Fruit fly (Drosophila melanogaster) whole organism, embryonic: ENCODE results near the gene sol.

ENCODE experiments used
- Ada2b ChIP-seq: fragments of 200-800 bp; sonication (Bioruptor generic); IDR thresholded peaks from 2 replicates; pipeline ENCODE4 v1.3.6; 2022; ENCODE audit warnings: missing biosample characterization, missing genetic modification characterization
- Bdp1 ChIP-seq: fragments of 200-800 bp; sonication (Bioruptor generic); optimal IDR thresholded peaks from 3 replicates; lab custom pipeline; 2016; ENCODE audit warnings: missing biosample characterization, missing genetic modification characterization
- CG10267 ChIP-seq: fragments of 200-800 bp; sonication (Bioruptor generic); optimal IDR thresholded peaks from 2 replicates; lab custom pipeline; 2018; ENCODE audit warnings: missing biosample characterization, mild to moderate bottlenecking, missing genetic modification characterization, moderate library complexity
- CG10366 ChIP-seq: fragments of 200-800 bp; sonication (Bioruptor generic); IDR thresholded peaks from 2 replicates; pipeline ENCODE4 v1.3.6; 2022; ENCODE audit warnings: missing biosample characterization, missing genetic modification characterization
- CG10654 ChIP-seq: fragments of 200-800 bp; sonication (Bioruptor generic); optimal IDR thresholded peaks from 2 replicates; lab custom pipeline; 2016; ENCODE audit warnings: missing biosample characterization, missing genetic modification characterization
- CG13287 ChIP-seq: fragments of 200-800 bp; sonication (Bioruptor generic); IDR thresholded peaks from 2 replicates; pipeline ENCODE4 v1.3.6; 2022; ENCODE audit warnings: missing biosample characterization, missing genetic modification characterization; ENCODE audit not compliant: partially characterized antibody
- CG13424 ChIP-seq: fragments of 200-800 bp; sonication (Bioruptor generic); optimal IDR thresholded peaks from 2 replicates; lab custom pipeline; 2019; ENCODE audit warnings: missing biosample characterization, mild to moderate bottlenecking, missing genetic modification characterization, moderate library complexity
- CG13894 ChIP-seq: fragments of 200-800 bp; sonication (Bioruptor generic); optimal IDR thresholded peaks from 3 replicates; lab custom pipeline; 2018; ENCODE audit warnings: missing biosample characterization, mild to moderate bottlenecking, missing genetic modification characterization, moderate library complexity
- CG1602 ChIP-seq: fragments of 200-800 bp; sonication (Bioruptor generic); optimal IDR thresholded peaks from 3 replicates; lab custom pipeline; 2016; ENCODE audit warnings: missing biosample characterization, missing genetic modification characterization
- CG17359 ChIP-seq: fragments of 200-800 bp; sonication (Bioruptor generic); optimal IDR thresholded peaks from 3 replicates; lab custom pipeline; 2018; ENCODE audit warnings: missing biosample characterization, mild to moderate bottlenecking, missing genetic modification characterization, moderate library complexity
- CG17568 ChIP-seq: fragments of 200-800 bp; sonication (Bioruptor generic); optimal IDR thresholded peaks from 2 replicates; lab custom pipeline; 2018; ENCODE audit warnings: missing biosample characterization, mild to moderate bottlenecking, missing genetic modification characterization, moderate library complexity
- CG30020 ChIP-seq: fragments of 200-800 bp; optimal IDR thresholded peaks from 2 replicates; lab custom pipeline; 2019; ENCODE audit warnings: missing biosample characterization, mild to moderate bottlenecking, missing genetic modification characterization, moderate library complexity
- CG31388 ChIP-seq: fragments of 200-800 bp; sonication (Bioruptor generic); optimal IDR thresholded peaks from 2 replicates; lab custom pipeline; 2016; ENCODE audit warnings: missing biosample characterization, missing genetic modification characterization
- CG43689 ChIP-seq: fragments of 200-800 bp; sonication (Bioruptor generic); IDR thresholded peaks from 2 replicates; pipeline ENCODE4 v1.3.6; 2022; ENCODE audit warnings: missing biosample characterization, missing genetic modification characterization
- CG4424 ChIP-seq: fragments of 200-800 bp; sonication (Bioruptor generic); optimal IDR thresholded peaks from 3 replicates; lab custom pipeline; 2016; ENCODE audit warnings: missing biosample characterization, missing genetic modification characterization
- CG5245 ChIP-seq: fragments of 200-800 bp; sonication (Bioruptor generic); optimal IDR thresholded peaks from 3 replicates; lab custom pipeline; 2016; ENCODE audit warnings: missing biosample characterization, missing genetic modification characterization
- CG5953 ChIP-seq: fragments of 200-800 bp; sonication (Bioruptor generic); IDR thresholded peaks from 2 replicates; pipeline ENCODE4 v1.3.6; 2022; ENCODE audit warnings: missing biosample characterization, missing genetic modification characterization
- CG6683 ChIP-seq: fragments of 200-800 bp; sonication (Bioruptor generic); optimal IDR thresholded peaks from 2 replicates; lab custom pipeline; 2017; ENCODE audit warnings: missing biosample characterization, mild to moderate bottlenecking, missing genetic modification characterization, missing genetic modification reagents
- CG7556 ChIP-seq: fragments of 200-800 bp; sonication (Bioruptor generic); optimal IDR thresholded peaks from 2 replicates; lab custom pipeline; 2017; ENCODE audit warnings: missing biosample characterization, mild to moderate bottlenecking, missing genetic modification characterization
- CG8281 ChIP-seq: fragments of 200-800 bp; sonication (Bioruptor generic); optimal IDR thresholded peaks from 2 replicates; lab custom pipeline; 2018; ENCODE audit warnings: missing biosample characterization, mild to moderate bottlenecking, missing genetic modification characterization, moderate library complexity
- Chrac-16 ChIP-seq: fragments of 200-800 bp; sonication (Bioruptor generic); optimal IDR thresholded peaks from 3 replicates; lab custom pipeline; 2016; ENCODE audit warnings: missing biosample characterization, missing genetic modification characterization
- Dp ChIP-seq: fragments of 200-800 bp; sonication (Bioruptor generic); optimal IDR thresholded peaks from 2 replicates; lab custom pipeline; 2018; ENCODE audit warnings: missing biosample characterization, mild to moderate bottlenecking, missing genetic modification characterization, moderate library complexity
- Dref ChIP-seq: fragments of 200-800 bp; sonication (Bioruptor generic); IDR thresholded peaks from 2 replicates; pipeline ENCODE4 v1.3.6; 2022; ENCODE audit warnings: missing biosample characterization, missing genetic modification characterization
- Elba2 ChIP-seq: fragments of 200-800 bp; sonication (Bioruptor generic); optimal IDR thresholded peaks from 3 replicates; lab custom pipeline; 2016; ENCODE audit warnings: missing biosample characterization, missing genetic modification characterization
- H2.0 ChIP-seq: fragments of 200-800 bp; sonication (Bioruptor generic); IDR thresholded peaks from 2 replicates; pipeline ENCODE4 v1.3.6; 2022; ENCODE audit warnings: missing biosample characterization, missing genetic modification characterization
- HLH54F ChIP-seq: fragments of 200-800 bp; sonication (Bioruptor generic); optimal IDR thresholded peaks from 3 replicates; lab custom pipeline; 2016; ENCODE audit warnings: missing biosample characterization, missing genetic modification characterization
- HLHmδ ChIP-seq: fragments of 200-800 bp; sonication (Bioruptor generic); optimal IDR thresholded peaks from 2 replicates; lab custom pipeline; 2018; ENCODE audit warnings: missing biosample characterization, mild to moderate bottlenecking, missing genetic modification characterization, moderate library complexity
- MBD-R2 ChIP-seq: fragments of 200-800 bp; sonication (Bioruptor generic); IDR thresholded peaks from 2 replicates; pipeline ENCODE4 v1.3.6; 2022; ENCODE audit warnings: missing biosample characterization, missing genetic modification characterization
- Meics ChIP-seq: fragments of 200-800 bp; sonication (Bioruptor generic); optimal IDR thresholded peaks from 2 replicates; lab custom pipeline; 2017; ENCODE audit warnings: missing biosample characterization, mild to moderate bottlenecking, missing genetic modification characterization
- Rfx ChIP-seq: fragments of 200-800 bp; sonication (Bioruptor generic); IDR thresholded peaks from 2 replicates; pipeline ENCODE4 v1.3.6; 2022; ENCODE audit warnings: missing biosample characterization, missing genetic modification characterization
- Sox100B ChIP-seq: fragments of 200-800 bp; sonication (Bioruptor generic); optimal IDR thresholded peaks from 3 replicates; lab custom pipeline; 2018; ENCODE audit warnings: missing biosample characterization, mild to moderate bottlenecking, missing genetic modification characterization
- Tbp ChIP-seq: fragments of >200 bp; optimal IDR thresholded peaks from 2 replicates; lab custom pipeline; 2018; ENCODE audit warnings: missing biosample characterization, missing genetic modification characterization
- Trl ChIP-seq, 3 experiments: fragments of >200 bp in 2 of 3; fragments of 200-800 bp in 1 of 3; sonication (Bioruptor generic) in 1 of 3; optimal IDR thresholded peaks; 2 replicates in 1 of 3; 3 replicates in 2 of 3; lab custom pipeline; 2016 to 2017; ENCODE audit warnings: missing biosample characterization in 1 of 3, missing genetic modification characterization in 1 of 3
- bsh ChIP-seq, 2 experiments: fragments of 200-800 bp; sonication (Bioruptor generic); optimal IDR thresholded peaks; 2 replicates each; lab custom pipeline; 2017 to 2018; ENCODE audit warnings: mild to moderate bottlenecking in 2 of 2, missing biosample characterization in 2 of 2, missing genetic modification characterization in 2 of 2, moderate library complexity in 1 of 2
- chn ChIP-seq: fragments of 200-800 bp; sonication (Bioruptor generic); optimal IDR thresholded peaks from 2 replicates; lab custom pipeline; 2016; ENCODE audit warnings: missing biosample characterization, missing genetic modification characterization
- dm ChIP-seq: fragments of 200-800 bp; sonication (Bioruptor generic); optimal IDR thresholded peaks from 3 replicates; lab custom pipeline; 2016; ENCODE audit warnings: missing biosample characterization, missing genetic modification characterization
- eve ChIP-seq, 2 experiments: fragments of >200 bp; optimal IDR thresholded peaks; 2 replicates each; lab custom pipeline; 2017; ENCODE audit warnings: missing biosample characterization in 2 of 2, missing genetic modification characterization in 2 of 2
- hbn ChIP-seq: fragments of 200-800 bp; sonication (Bioruptor generic); IDR thresholded peaks from 2 replicates; pipeline ENCODE4 v1.3.6; 2022; ENCODE audit warnings: missing biosample characterization, missing genetic modification characterization; ENCODE audit not compliant: partially characterized antibody
- hkb ChIP-seq, 2 experiments: fragments of 200-800 bp in 1 of 2; fragments of >200 bp in 1 of 2; sonication (Bioruptor generic) in 1 of 2; IDR thresholded peaks in 1 of 2; optimal IDR thresholded peaks in 1 of 2; 2 replicates each; pipeline versions ENCODE4 v1.3.6 to Lab custom; 2017 to 2022; ENCODE audit warnings: missing biosample characterization in 1 of 2, missing genetic modification characterization in 1 of 2
- inv ChIP-seq: fragments of 200-800 bp; sonication (Bioruptor generic); IDR thresholded peaks from 2 replicates; pipeline ENCODE4 v1.3.6; 2022; ENCODE audit warnings: missing biosample characterization, missing genetic modification characterization; ENCODE audit not compliant: partially characterized antibody
- ken ChIP-seq: fragments of 200-800 bp; sonication (Bioruptor generic); IDR thresholded peaks from 3 replicates; pipeline ENCODE4 v1.3.6; 2022; ENCODE audit warnings: missing biosample characterization, missing genetic modification characterization
- oc ChIP-seq: fragments of 200-800 bp; sonication (Bioruptor generic); optimal IDR thresholded peaks from 2 replicates; lab custom pipeline; 2018; ENCODE audit warnings: missing biosample characterization, mild to moderate bottlenecking, missing genetic modification characterization, moderate library complexity
- otp ChIP-seq: fragments of 200-800 bp; sonication (Bioruptor generic); IDR thresholded peaks from 3 replicates; pipeline ENCODE4, ENCODE4 v1.3.6; 2022; ENCODE audit warnings: missing biosample characterization, missing genetic modification characterization
- pnt ChIP-seq: fragments of 200-800 bp; sonication (Bioruptor generic); optimal IDR thresholded peaks from 3 replicates; lab custom pipeline; 2016; ENCODE audit warnings: missing biosample characterization, missing genetic modification characterization
- psq ChIP-seq: fragments of 200-800 bp; sonication (Bioruptor generic); optimal IDR thresholded peaks from 2 replicates; lab custom pipeline; 2017; ENCODE audit warnings: missing biosample characterization, missing genetic modification characterization
- ranshi ChIP-seq: fragments of 200-800 bp; sonication (Bioruptor generic); IDR thresholded peaks from 2 replicates; pipeline ENCODE4 v1.3.6; 2022; ENCODE audit warnings: missing biosample characterization, missing genetic modification characterization
- sr ChIP-seq: fragments of 200-800 bp; sonication (Bioruptor generic); IDR thresholded peaks from 3 replicates; pipeline ENCODE4 v1.3.6; 2022; ENCODE audit warnings: missing biosample characterization, missing genetic modification characterization
- twi ChIP-seq: fragments of 200-800 bp; optimal IDR thresholded peaks from 2 replicates; lab custom pipeline; 2019; ENCODE audit warnings: missing biosample characterization, mild to moderate bottlenecking, missing genetic modification characterization, moderate library complexity
- tx ChIP-seq: fragments of 200-800 bp; sonication (Bioruptor generic); optimal IDR thresholded peaks from 2 replicates; lab custom pipeline; 2016; ENCODE audit warnings: missing biosample characterization, missing genetic modification characterization
- wor ChIP-seq: fragments of 200-800 bp; sonication (Bioruptor generic); IDR thresholded peaks from 2 replicates; pipeline ENCODE4 v1.3.6; 2022; ENCODE audit warnings: missing biosample characterization, missing genetic modification characterization

Gene sol

DNA sequence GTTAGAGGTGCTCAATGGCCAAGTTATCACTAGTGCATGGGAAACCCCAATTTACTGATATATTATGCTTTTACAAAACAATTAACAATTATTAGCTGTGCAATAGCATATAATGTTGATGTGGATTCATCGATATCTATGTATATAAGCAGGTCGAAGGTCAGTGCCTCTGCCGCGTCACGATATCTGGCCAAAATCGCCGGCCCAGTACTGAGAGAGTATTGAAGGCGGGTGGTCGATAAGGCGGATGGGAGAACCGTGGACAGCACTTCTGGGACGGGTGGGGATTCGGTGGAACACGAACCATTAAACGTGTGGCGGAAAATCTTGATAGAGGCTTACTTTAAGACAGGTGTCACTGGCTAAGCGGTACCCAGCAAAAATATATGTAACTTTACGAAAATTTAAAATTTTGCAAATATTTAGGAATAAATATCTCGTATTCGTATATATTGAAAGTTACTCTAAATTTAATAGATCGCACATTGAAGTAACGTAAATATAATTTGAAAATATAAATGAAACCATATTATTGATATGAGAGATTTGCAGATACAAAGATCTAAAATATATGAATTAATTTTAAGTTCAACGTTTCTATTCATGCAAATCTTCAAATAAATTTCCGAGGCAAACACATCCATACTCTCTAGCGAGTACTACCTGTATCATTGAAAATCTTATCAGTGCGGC, 27.6 kb upstream of the sol start (continued):
- TF ChIP-seq hkb (optimal IDR thresholded peaks at IDR 0.05; lab: Kevin White, UChicago) (no peak), hkb (GFP tag; IDR thresholded peaks at IDR 0.05; lab: Robert Waterston, UW) (peak; percentile 42; the same call in 1 of the 2 replicates), Ada2b (GFP tag; lab: Robert Waterston, UW) (no peak), Meics (peak; percentile 82), Elba2 (no peak), oc (tag; lab: Kevin White, UChicago) (no peak), Bdp1 (GFP tag; lab: Kevin White, UChicago) (no peak), CG17568 (GFP tag; lab: Kevin White, UChicago) (no peak), CG10366 (GFP tag; lab: Robert Waterston, UW) (no peak), Dref (GFP tag; lab: Robert Waterston, UW) (no peak), CG31388 (GFP tag; lab: Kevin White, UChicago) (no peak), dm (GFP tag; lab: Kevin White, UChicago) (no peak), bsh (GFP tag; optimal IDR thresholded peaks at IDR 0.05; lab: Kevin White, UChicago) (no peak), CG8281 (no peak), CG13287 (GFP tag; lab: Robert Waterston, UW) (no peak), CG4424 (GFP tag; lab: Kevin White, UChicago) (peak; percentile 51), CG13894 (tag; lab: Kevin White, UChicago) (peak; percentile 51), MBD-R2 (no peak; the same call in 1 of the 2 replicates), Trl (optimal IDR thresholded peaks at IDR 0.05; lab: Kevin White, UChicago) (no peak), Trl (GFP tag; optimal IDR thresholded peaks at IDR 0.05; lab: Kevin White, UChicago) (no peak), wor (no peak), eve (GFP tag; optimal IDR thresholded peaks at IDR 0.05; lab: Kevin White, UChicago) (no peak), Sox100B (GFP tag; lab: Kevin White, UChicago) (peak; percentile 81), ken (GFP tag; lab: Robert Waterston, UW) (no peak), pnt (GFP tag; lab: Kevin White, UChicago) (no peak), twi (tag; lab: Kevin White, UChicago) (no peak), CG10654 (GFP tag; lab: Kevin White, UChicago) (no peak), CG5953 (GFP tag; lab: Robert Waterston, UW) (no peak), otp (no peak), sr (GFP tag; lab: Robert Waterston, UW) (no peak), H2.0 (GFP tag; lab: Robert Waterston, UW) (no peak), tx (GFP tag; lab: Kevin White, UChicago) (no peak), CG30020 (peak; percentile 4), Rfx (GFP tag; lab: Robert Waterston, UW) (peak; percentile 47), Chrac-16 (GFP tag; lab: Kevin White, UChicago) (no peak), Tbp (GFP tag; lab: Kevin White, UChicago) (no peak), CG17359 (tag; lab: Kevin White, UChicago) (peak; percentile 65), CG43689 (GFP tag; lab: Robert Waterston, UW) (no peak), hbn (no peak), HLH54F (GFP tag; lab: Kevin White, UChicago) (no peak), Dp (no peak), CG7556 (GFP tag; lab: Kevin White, UChicago) (no peak), HLHmδ (GFP tag; lab: Kevin White, UChicago) (no peak), inv (GFP tag; lab: Robert Waterston, UW) (no peak), chn (GFP tag; lab: Kevin White, UChicago) (no peak), CG13424 (tag; lab: Kevin White, UChicago) (peak; percentile 79), CG6683 (GFP tag; lab: Kevin White, UChicago) (peak; percentile 66), CG10267 (peak; percentile 56), CG5245 (no peak), psq (GFP tag; lab: Kevin White, UChicago) (no peak), CG1602 (GFP tag; lab: Kevin White, UChicago) (peak; percentile 6), ranshi (GFP tag; lab: Robert Waterston, UW) (0 out of 2 replicates have a peak, but pooled peaks have one; percentile 43)
